Worm (Caenorhabditis elegans) whole organism, mixed stage, embryonic: ENCODE results near the gene pycr-1.

Experiments used
- M03D4.4 ChIP-seq: sonication (generic microtip); optimal IDR thresholded peaks from 2 replicates; lab custom pipeline; 2017; ENCODE audit warnings: mild to moderate bottlenecking, missing genetic modification characterization, missing compliant biosample characterization
- bed-3 ChIP-seq: fragments of 200-800 bp; sonication (Bioruptor generic); optimal IDR thresholded peaks from 3 replicates; lab custom pipeline; 2018; ENCODE audit warnings: mild to moderate bottlenecking, missing genetic modification characterization, moderate library complexity, missing compliant biosample characterization
- blmp-1 ChIP-seq: fragments of 150-350 bp; optimal IDR thresholded peaks from 2 replicates; lab custom pipeline; 2014; ENCODE audit warnings: missing biosample characterization, missing genetic modification characterization
- ceh-43 ChIP-seq: fragments of 200-800 bp; sonication (Bioruptor generic); optimal IDR thresholded peaks from 2 replicates; lab custom pipeline; 2018; ENCODE audit warnings: mild to moderate bottlenecking, missing genetic modification characterization, moderate library complexity, missing compliant biosample characterization
- ceh-83 ChIP-seq: fragments of 200-800 bp; sonication (Bioruptor generic); optimal IDR thresholded peaks from 2 replicates; lab custom pipeline; 2018; ENCODE audit warnings: mild to moderate bottlenecking, missing genetic modification characterization, missing compliant biosample characterization
- ces-1 ChIP-seq: fragments of 150-350 bp; optimal IDR thresholded peaks from 2 replicates; lab custom pipeline; 2014; ENCODE audit warnings: missing biosample characterization, missing genetic modification reagents, missing genetic modification characterization
- cnd-1 ChIP-seq: fragments of 200-800 bp; sonication (Bioruptor generic); optimal IDR thresholded peaks from 2 replicates; lab custom pipeline; 2018; ENCODE audit warnings: mild to moderate bottlenecking, missing genetic modification characterization, missing compliant biosample characterization
- drap-1 ChIP-seq: fragments of 200-800 bp; sonication (Bioruptor generic); optimal IDR thresholded peaks from 3 replicates; lab custom pipeline; 2018; ENCODE audit warnings: mild to moderate bottlenecking, missing genetic modification characterization, missing compliant biosample characterization
- elt-1 ChIP-seq: sonication (generic microtip); optimal IDR thresholded peaks from 2 replicates; lab custom pipeline; 2017; ENCODE audit warnings: missing genetic modification characterization, mild to moderate bottlenecking, missing compliant biosample characterization, antibody characterized with exemption, moderate library complexity, borderline replicate concordance; ENCODE audit not compliant: insufficient read depth
- elt-3 ChIP-seq: fragments of 150-350 bp; optimal IDR thresholded peaks from 2 replicates; lab custom pipeline; 2014; ENCODE audit warnings: missing biosample characterization, missing genetic modification characterization
- flh-1 ChIP-seq: fragments of 200-800 bp; sonication (Bioruptor generic); optimal IDR thresholded peaks from 2 replicates; lab custom pipeline; 2018; ENCODE audit warnings: mild to moderate bottlenecking, missing genetic modification characterization, moderate library complexity, missing compliant biosample characterization
- ham-2 ChIP-seq: fragments of 200-800 bp; sonication (Bioruptor generic); optimal IDR thresholded peaks from 2 replicates; lab custom pipeline; 2018; ENCODE audit warnings: mild to moderate bottlenecking, missing genetic modification characterization, missing compliant biosample characterization
- hlh-1 ChIP-seq: fragments of 150-350 bp; optimal IDR thresholded peaks from 2 replicates; lab custom pipeline; 2014; ENCODE audit warnings: missing biosample characterization, missing genetic modification reagents, missing genetic modification characterization
- lin-13 ChIP-seq: fragments of 150-350 bp; optimal IDR thresholded peaks from 2 replicates; lab custom pipeline; 2014; ENCODE audit warnings: missing biosample characterization, missing genetic modification characterization
- lsy-2 ChIP-seq: fragments of 150-350 bp; optimal IDR thresholded peaks from 2 replicates; lab custom pipeline; 2014; ENCODE audit warnings: missing biosample characterization, missing genetic modification characterization
- mab-5 ChIP-seq: fragments of 150-350 bp; optimal IDR thresholded peaks from 2 replicates; lab custom pipeline; 2014; ENCODE audit warnings: missing biosample characterization, missing genetic modification characterization
- mls-2 ChIP-seq: sonication (generic microtip); optimal IDR thresholded peaks from 2 replicates; lab custom pipeline; 2016; ENCODE audit warnings: mild to moderate bottlenecking, missing genetic modification characterization, moderate library complexity, missing compliant biosample characterization
- nhr-12 ChIP-seq: fragments of 150-350 bp; optimal IDR thresholded peaks from 2 replicates; lab custom pipeline; 2014; ENCODE audit warnings: missing biosample characterization, missing genetic modification characterization
- nhr-2 ChIP-seq: fragments of 150-350 bp; optimal IDR thresholded peaks from 2 replicates; lab custom pipeline; 2014; ENCODE audit warnings: missing biosample characterization, missing genetic modification characterization
- nhr-237 ChIP-seq: fragments of 150-350 bp; optimal IDR thresholded peaks from 2 replicates; lab custom pipeline; 2014; ENCODE audit warnings: missing biosample characterization, missing genetic modification characterization
- nhr-76 ChIP-seq: sonication (generic microtip); optimal IDR thresholded peaks from 2 replicates; lab custom pipeline; 2017; ENCODE audit warnings: missing biosample characterization, missing genetic modification characterization
- sem-2 ChIP-seq: fragments of 200-800 bp; sonication (Bioruptor generic); optimal IDR thresholded peaks from 2 replicates; lab custom pipeline; 2018; ENCODE audit warnings: mild to moderate bottlenecking, missing genetic modification characterization, missing compliant biosample characterization
- snpc-4 ChIP-seq: fragments of 150-350 bp; optimal IDR thresholded peaks from 2 replicates; lab custom pipeline; 2014; ENCODE audit warnings: missing biosample characterization, missing genetic modification characterization
- sptf-1 ChIP-seq: sonication (generic microtip); optimal IDR thresholded peaks from 2 replicates; lab custom pipeline; 2017; ENCODE audit warnings: mild to moderate bottlenecking, missing genetic modification characterization, moderate library complexity, missing compliant biosample characterization
- tbx-8 ChIP-seq: fragments of 200-800 bp; sonication (Bioruptor generic); optimal IDR thresholded peaks from 2 replicates; lab custom pipeline; 2018; ENCODE audit warnings: mild to moderate bottlenecking, missing genetic modification characterization, moderate library complexity, missing compliant biosample characterization
- unc-120 ChIP-seq: sonication (generic microtip); optimal IDR thresholded peaks from 2 replicates; lab custom pipeline; 2017; ENCODE audit warnings: missing genetic modification characterization, missing compliant biosample characterization; ENCODE audit not compliant: poor library complexity, severe bottlenecking
- unc-39 ChIP-seq: fragments of 150-350 bp; optimal IDR thresholded peaks from 2 replicates; lab custom pipeline; 2014; ENCODE audit warnings: missing biosample characterization, missing genetic modification characterization
- unc-62 ChIP-seq: fragments of 150-350 bp; optimal IDR thresholded peaks from 2 replicates; lab custom pipeline; 2014; ENCODE audit warnings: missing biosample characterization, missing genetic modification reagents, missing genetic modification characterization
- zip-8 ChIP-seq: fragments of 150-350 bp; optimal IDR thresholded peaks from 2 replicates; lab custom pipeline; 2014; ENCODE audit warnings: missing biosample characterization, missing genetic modification characterization
- ztf-11 ChIP-seq: fragments of 150-350 bp; optimal IDR thresholded peaks from 2 replicates; lab custom pipeline; 2014; ENCODE audit warnings: missing biosample characterization, missing genetic modification characterization

pycr-1 gene

DNA sequence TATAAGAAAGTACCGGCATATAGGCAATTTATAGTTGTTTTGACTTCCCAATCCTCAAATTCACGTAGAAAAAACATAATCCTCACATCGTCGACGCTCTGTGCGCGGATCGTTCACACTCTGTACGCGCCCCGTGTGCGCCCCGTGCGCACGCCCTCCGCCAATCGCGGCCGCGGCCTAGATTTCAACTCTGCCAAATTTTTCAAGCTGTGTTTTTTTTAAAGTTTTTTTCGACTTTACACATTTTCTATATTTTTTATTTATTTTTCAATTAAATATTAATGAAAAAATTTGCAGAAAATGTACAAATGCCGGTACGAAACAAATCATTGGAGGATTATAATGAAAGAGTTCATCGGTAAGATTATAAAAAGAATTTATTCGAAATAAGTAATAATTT, 23.5 kb upstream of the pycr-1 start, which contains the start of gene T01H10.11:
Gene T01H10.11, plus strand, starts transcription at position 301 of the 400 bp plus-strand sequence.
- TF ChIP-seq sptf-1 (tag; lab: Kevin White, UChicago) (no peak), lin-13 (tag; lab: Kevin White, UChicago) (no peak), lsy-2 (tag; lab: Kevin White, UChicago) (no peak), ceh-83 (GFP tag; lab: Kevin White, UChicago) (no peak), ceh-43 (GFP tag; lab: Kevin White, UChicago) (no peak), nhr-12 (tag; lab: Kevin White, UChicago) (no peak), ham-2 (GFP tag; lab: Kevin White, UChicago) (no peak), bed-3 (GFP tag; lab: Kevin White, UChicago) (no peak), elt-3 (tag; lab: Kevin White, UChicago) (no peak), unc-62 (GFP tag; lab: Kevin White, UChicago) (no peak), nhr-2 (tag; lab: Kevin White, UChicago) (no peak)
- TF ChIP-seq, all 35 proteins: peak for 0

DNA sequence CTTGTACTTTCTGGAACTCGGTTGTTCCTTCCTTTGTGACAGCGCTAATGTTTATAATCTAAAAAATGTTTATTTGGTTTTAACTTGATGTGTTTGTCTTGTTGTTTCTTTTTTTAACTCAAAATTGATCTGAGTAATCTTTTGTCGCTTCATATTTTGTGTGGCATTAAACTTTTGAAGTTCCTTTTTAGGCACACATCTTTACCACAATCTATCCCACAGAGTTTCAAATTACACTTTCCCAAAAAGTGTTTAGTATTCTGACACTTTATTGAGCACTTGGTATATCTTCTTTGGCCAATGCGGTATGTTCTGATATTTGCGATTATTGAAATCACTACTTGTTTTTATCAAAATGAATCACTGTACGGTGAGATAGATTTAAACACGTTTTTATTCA, 21.3 kb upstream of the pycr-1 start, which contains the start of gene lgc-18:
Gene lgc-18, plus strand, starts transcription at position 301 of the 400 bp plus-strand sequence.
- TF ChIP-seq sptf-1 (tag; lab: Kevin White, UChicago) (no peak), cnd-1 (no peak), ham-2 (GFP tag; lab: Kevin White, UChicago) (no peak), M03D4.4 (no peak), sem-2 (GFP tag; lab: Kevin White, UChicago) (no peak), nhr-2 (tag; lab: Kevin White, UChicago) (no peak), unc-39 (tag; lab: Kevin White, UChicago) (no peak), mab-5 (tag; lab: Kevin White, UChicago) (no peak), nhr-237 (tag; lab: Kevin White, UChicago) (no peak), flh-1 (GFP tag; lab: Kevin White, UChicago) (no peak), elt-1 (tag; lab: Kevin White, UChicago) (no peak), nhr-12 (tag; lab: Kevin White, UChicago) (no peak), ces-1 (GFP tag; lab: Kevin White, UChicago) (no peak)

ce11 chrX:12141051-12141450, 5.6 kb upstream of the pycr-1 start, which contains the start of gene lyst-1:
Gene lyst-1 (minus strand): TSS chrX:12141151.
- TF ChIP-seq nhr-76 (tag; lab: Kevin White, UChicago) (no peak), nhr-12 (tag; lab: Kevin White, UChicago) (no peak), lsy-2 (tag; lab: Kevin White, UChicago) (no peak), zip-8 (tag; lab: Kevin White, UChicago) (peak; percentile 10), unc-62 (GFP tag; lab: Kevin White, UChicago) (no peak), snpc-4 (tag; lab: Kevin White, UChicago) (no peak), flh-1 (GFP tag; lab: Kevin White, UChicago) (no peak), sem-2 (GFP tag; lab: Kevin White, UChicago) (no peak)

ce11 chrX:12142569-12142968, 4.1 kb upstream of the pycr-1 start, which contains the start of gene M153.3:
Gene M153.3 (plus strand): TSS chrX:12142869.
- TF ChIP-seq sptf-1 (tag; lab: Kevin White, UChicago) (no peak), bed-3 (GFP tag; lab: Kevin White, UChicago) (no peak), M03D4.4 (no peak), sem-2 (GFP tag; lab: Kevin White, UChicago) (no peak), tbx-8 (no peak), nhr-76 (tag; lab: Kevin White, UChicago) (no peak), mab-5 (tag; lab: Kevin White, UChicago) (no peak), ceh-83 (GFP tag; lab: Kevin White, UChicago) (no peak), blmp-1 (tag; lab: Kevin White, UChicago) (no peak), mls-2 (tag; lab: Kevin White, UChicago) (no peak), ztf-11 (tag; lab: Kevin White, UChicago) (no peak), lin-13 (tag; lab: Kevin White, UChicago) (no peak), drap-1 (GFP tag; lab: Kevin White, UChicago) (no peak), unc-120 (no peak), hlh-1 (tag; lab: Kevin White, UChicago) (no peak), unc-39 (tag; lab: Kevin White, UChicago) (no peak), zip-8 (tag; lab: Kevin White, UChicago) (no peak), nhr-12 (tag; lab: Kevin White, UChicago) (no peak), cnd-1 (no peak), lsy-2 (tag; lab: Kevin White, UChicago) (no peak)
- TF ChIP-seq, all 35 proteins: peak for 0
